Fruit fly (Drosophila melanogaster) whole organism, embryonic: ENCODE data around the gene CG18788.

Source experiments
- CG1024 ChIP-seq: fragments of 200-800 bp; sonication (Bioruptor generic); IDR thresholded peaks from 2 replicates; pipeline ENCODE4 v1.3.6; 2022; ENCODE audit warnings: missing biosample characterization, missing genetic modification characterization
- CG10267 ChIP-seq: fragments of 200-800 bp; sonication (Bioruptor generic); optimal IDR thresholded peaks from 2 replicates; lab custom pipeline; 2018; ENCODE audit warnings: missing biosample characterization, mild to moderate bottlenecking, missing genetic modification characterization, moderate library complexity
- CG10321 ChIP-seq: fragments of 200-800 bp; sonication (Bioruptor generic); IDR thresholded peaks from 2 replicates; pipeline ENCODE4 v1.3.6; 2022; ENCODE audit warnings: missing biosample characterization, missing genetic modification characterization
- CG10462 ChIP-seq: fragments of 200-800 bp; sonication (Bioruptor generic); optimal IDR thresholded peaks from 2 replicates; lab custom pipeline; 2016; ENCODE audit warnings: missing biosample characterization, missing genetic modification characterization
- CG10979 ChIP-seq: fragments of 200-800 bp; sonication (Bioruptor generic); optimal IDR thresholded peaks from 2 replicates; lab custom pipeline; 2018; ENCODE audit warnings: missing biosample characterization, mild to moderate bottlenecking, missing genetic modification characterization, moderate library complexity
- CG11723 ChIP-seq: fragments of 200-800 bp; sonication (Bioruptor generic); optimal IDR thresholded peaks from 2 replicates; lab custom pipeline; 2017; ENCODE audit warnings: missing biosample characterization, mild to moderate bottlenecking, missing genetic modification characterization
- CG12299 ChIP-seq: fragments of 200-800 bp; sonication (Bioruptor generic); optimal IDR thresholded peaks from 2 replicates; lab custom pipeline; 2018; ENCODE audit warnings: missing biosample characterization, mild to moderate bottlenecking, missing genetic modification characterization
- CG13287 ChIP-seq: fragments of 200-800 bp; sonication (Bioruptor generic); IDR thresholded peaks from 2 replicates; pipeline ENCODE4 v1.3.6; 2022; ENCODE audit warnings: missing biosample characterization, missing genetic modification characterization; ENCODE audit not compliant: partially characterized antibody
- CG15269 ChIP-seq: fragments of 200-800 bp; sonication (Bioruptor generic); optimal IDR thresholded peaks from 2 replicates; lab custom pipeline; 2018; ENCODE audit warnings: missing biosample characterization, mild to moderate bottlenecking, missing genetic modification characterization, moderate library complexity
- CG16863 ChIP-seq: fragments of 200-800 bp; sonication (Bioruptor generic); optimal IDR thresholded peaks from 3 replicates; lab custom pipeline; 2016; ENCODE audit warnings: missing biosample characterization, missing genetic modification characterization
- CG17359 ChIP-seq: fragments of 200-800 bp; sonication (Bioruptor generic); optimal IDR thresholded peaks from 3 replicates; lab custom pipeline; 2018; ENCODE audit warnings: missing biosample characterization, mild to moderate bottlenecking, missing genetic modification characterization, moderate library complexity
- CG2199 ChIP-seq: fragments of 200-800 bp; sonication (Bioruptor generic); IDR thresholded peaks from 3 replicates; pipeline ENCODE4 v1.3.6; 2022; ENCODE audit warnings: missing biosample characterization, missing genetic modification characterization
- CG2712 ChIP-seq: fragments of 200-800 bp; optimal IDR thresholded peaks from 3 replicates; lab custom pipeline; 2019; ENCODE audit warnings: missing biosample characterization, mild to moderate bottlenecking, missing genetic modification characterization, moderate library complexity
- CG3163 ChIP-seq: fragments of 200-800 bp; sonication (Bioruptor generic); optimal IDR thresholded peaks from 3 replicates; lab custom pipeline; 2016; ENCODE audit warnings: missing biosample characterization, missing genetic modification characterization
- CG4854 ChIP-seq: fragments of 200-800 bp; sonication (Bioruptor generic); optimal IDR thresholded peaks from 2 replicates; lab custom pipeline; 2016; ENCODE audit warnings: missing biosample characterization, missing genetic modification characterization, inconsistent platforms
- CG5180 ChIP-seq: fragments of 200-800 bp; sonication (Bioruptor generic); optimal IDR thresholded peaks from 3 replicates; lab custom pipeline; 2017; ENCODE audit warnings: missing biosample characterization, missing genetic modification characterization, mild to moderate bottlenecking, moderate library complexity, missing genetic modification reagents
- CG5245 ChIP-seq: fragments of 200-800 bp; sonication (Bioruptor generic); optimal IDR thresholded peaks from 3 replicates; lab custom pipeline; 2016; ENCODE audit warnings: missing biosample characterization, missing genetic modification characterization
- CG6854 ChIP-seq: fragments of 200-800 bp; sonication (Bioruptor generic); optimal IDR thresholded peaks from 3 replicates; lab custom pipeline; 2017; ENCODE audit warnings: missing biosample characterization, mild to moderate bottlenecking, missing genetic modification characterization
- CG8290 ChIP-seq, 3 experiments: fragments of 200-800 bp; sonication (Bioruptor generic); optimal IDR thresholded peaks; 2 replicates each; lab custom pipeline; 2016 to 2019; ENCODE audit warnings: missing biosample characterization in 3 of 3, missing genetic modification characterization in 3 of 3, mild to moderate bottlenecking in 2 of 3, moderate library complexity in 1 of 3
- CG9437 ChIP-seq: fragments of 200-800 bp; sonication (Bioruptor generic); optimal IDR thresholded peaks from 2 replicates; lab custom pipeline; 2018; ENCODE audit warnings: missing biosample characterization, mild to moderate bottlenecking, missing genetic modification characterization
- Dek ChIP-seq: fragments of 200-800 bp; sonication (Bioruptor generic); optimal IDR thresholded peaks from 3 replicates; lab custom pipeline; 2019; ENCODE audit warnings: missing biosample characterization, mild to moderate bottlenecking, missing genetic modification characterization, moderate library complexity
- ERR ChIP-seq: fragments of 200-800 bp; sonication (Bioruptor generic); optimal IDR thresholded peaks from 2 replicates; lab custom pipeline; 2016; ENCODE audit warnings: missing biosample characterization, missing genetic modification characterization
- Elba2 ChIP-seq: fragments of 200-800 bp; sonication (Bioruptor generic); optimal IDR thresholded peaks from 3 replicates; lab custom pipeline; 2016; ENCODE audit warnings: missing biosample characterization, missing genetic modification characterization
- Fer1 ChIP-seq: fragments of 200-800 bp; sonication (Bioruptor generic); optimal IDR thresholded peaks from 2 replicates; lab custom pipeline; 2017; ENCODE audit warnings: missing biosample characterization, mild to moderate bottlenecking, missing genetic modification characterization
- Kr ChIP-seq: fragments of 200-800 bp; sonication (Bioruptor generic); optimal IDR thresholded peaks from 2 replicates; lab custom pipeline; 2017; ENCODE audit warnings: missing biosample characterization, mild to moderate bottlenecking, missing genetic modification characterization
- MESR4 ChIP-seq: fragments of 200-800 bp; sonication (Bioruptor generic); optimal IDR thresholded peaks from 2 replicates; lab custom pipeline; 2018; ENCODE audit warnings: missing biosample characterization, mild to moderate bottlenecking, missing genetic modification characterization, moderate library complexity
- Med ChIP-seq: fragments of 200-800 bp; sonication (Bioruptor generic); peaks from one replicate; lab custom pipeline; 2016; ENCODE audit warnings: missing biosample characterization, missing genetic modification characterization, mild to moderate bottlenecking, inconsistent platforms, moderate library complexity
- NfI ChIP-seq: fragments of 200-800 bp; sonication (Bioruptor generic); optimal IDR thresholded peaks from 3 replicates; lab custom pipeline; 2018; ENCODE audit warnings: missing biosample characterization, mild to moderate bottlenecking, missing genetic modification characterization, moderate library complexity
- Pdp1 ChIP-seq, 2 experiments: fragments of 200-800 bp; sonication (Bioruptor generic); optimal IDR thresholded peaks; 3 replicates each; lab custom pipeline; 2016; ENCODE audit warnings: missing biosample characterization in 2 of 2, missing genetic modification characterization in 2 of 2, mild to moderate bottlenecking in 1 of 2, moderate library complexity in 1 of 2
- Ptx1 ChIP-seq: fragments of 200-800 bp; sonication (Bioruptor generic); IDR thresholded peaks from 2 replicates; pipeline ENCODE4 v1.3.6; 2022; ENCODE audit warnings: missing biosample characterization, missing genetic modification characterization
- crp ChIP-seq, 2 experiments: fragments of 200-800 bp; sonication (Bioruptor generic); optimal IDR thresholded peaks; 2 replicates in 1 of 2; 3 replicates in 1 of 2; lab custom pipeline; 2017; ENCODE audit warnings: missing biosample characterization in 2 of 2, missing genetic modification characterization in 2 of 2, mild to moderate bottlenecking in 1 of 2, moderate library complexity in 1 of 2
- danr ChIP-seq: fragments of 200-800 bp; sonication (Bioruptor generic); IDR thresholded peaks from 2 replicates; pipeline ENCODE4 v1.3.6; 2022; ENCODE audit warnings: missing biosample characterization, missing genetic modification characterization
- disco-r ChIP-seq: fragments of 200-800 bp; sonication (Bioruptor generic); optimal IDR thresholded peaks from 2 replicates; lab custom pipeline; 2016; ENCODE audit warnings: missing biosample characterization, missing genetic modification characterization
- eve ChIP-seq, 2 experiments: fragments of >200 bp; optimal IDR thresholded peaks; 2 replicates each; lab custom pipeline; 2017; ENCODE audit warnings: missing biosample characterization in 2 of 2, missing genetic modification characterization in 2 of 2
- exex ChIP-seq: fragments of 200-800 bp; sonication (Bioruptor generic); optimal IDR thresholded peaks from 4 replicates; lab custom pipeline; 2018; ENCODE audit warnings: missing biosample characterization, mild to moderate bottlenecking, missing genetic modification characterization, moderate library complexity
- gce ChIP-seq: fragments of 200-800 bp; sonication (Bioruptor generic); IDR thresholded peaks from 3 replicates; pipeline ENCODE4 v1.3.6; 2022; ENCODE audit warnings: missing biosample characterization, missing genetic modification characterization
- grau ChIP-seq: fragments of 200-800 bp; optimal IDR thresholded peaks from 3 replicates; lab custom pipeline; 2019; ENCODE audit warnings: missing biosample characterization, mild to moderate bottlenecking, missing genetic modification characterization, moderate library complexity
- gsb ChIP-seq: fragments of 200-800 bp; sonication (Bioruptor generic); IDR thresholded peaks from 2 replicates; pipeline ENCODE4 v1.3.6; 2022; ENCODE audit warnings: missing biosample characterization, missing genetic modification characterization
- h ChIP-seq: fragments of >200 bp; optimal IDR thresholded peaks from 2 replicates; lab custom pipeline; 2017
- lilli ChIP-seq: fragments of 200-800 bp; sonication (Bioruptor generic); optimal IDR thresholded peaks from 3 replicates; lab custom pipeline; 2016; ENCODE audit warnings: missing biosample characterization, missing genetic modification characterization
- onecut ChIP-seq: fragments of 200-800 bp; sonication (Bioruptor generic); IDR thresholded peaks from 2 replicates; pipeline ENCODE4 v1.3.6; 2022; ENCODE audit warnings: missing biosample characterization, missing genetic modification characterization
- pzg ChIP-seq: fragments of 200-800 bp; sonication (Bioruptor generic); optimal IDR thresholded peaks from 3 replicates; lab custom pipeline; 2018; ENCODE audit warnings: missing biosample characterization, mild to moderate bottlenecking, missing genetic modification characterization, moderate library complexity
- ranshi ChIP-seq: fragments of 200-800 bp; sonication (Bioruptor generic); IDR thresholded peaks from 2 replicates; pipeline ENCODE4 v1.3.6; 2022; ENCODE audit warnings: missing biosample characterization, missing genetic modification characterization
- tap ChIP-seq: fragments of 200-800 bp; optimal IDR thresholded peaks from 3 replicates; lab custom pipeline; 2019; ENCODE audit warnings: missing biosample characterization, mild to moderate bottlenecking, missing genetic modification characterization, moderate library complexity
- toy ChIP-seq: fragments of 200-800 bp; sonication (Bioruptor generic); IDR thresholded peaks from 2 replicates; pipeline ENCODE4 v1.3.6; 2022; ENCODE audit warnings: missing biosample characterization, missing genetic modification characterization
- ttk ChIP-seq: fragments of 200-800 bp; sonication (Bioruptor generic); IDR thresholded peaks from 2 replicates; pipeline ENCODE4 v2.1.2; 2022; ENCODE audit warnings: missing biosample characterization, missing genetic modification characterization
- tx ChIP-seq: fragments of 200-800 bp; sonication (Bioruptor generic); optimal IDR thresholded peaks from 2 replicates; lab custom pipeline; 2016; ENCODE audit warnings: missing biosample characterization, missing genetic modification characterization
- wek ChIP-seq: fragments of 200-800 bp; sonication (Bioruptor generic); optimal IDR thresholded peaks from 3 replicates; lab custom pipeline; 2018; ENCODE audit warnings: missing biosample characterization, mild to moderate bottlenecking, missing genetic modification characterization, moderate library complexity

CG18788 gene

DNA sequence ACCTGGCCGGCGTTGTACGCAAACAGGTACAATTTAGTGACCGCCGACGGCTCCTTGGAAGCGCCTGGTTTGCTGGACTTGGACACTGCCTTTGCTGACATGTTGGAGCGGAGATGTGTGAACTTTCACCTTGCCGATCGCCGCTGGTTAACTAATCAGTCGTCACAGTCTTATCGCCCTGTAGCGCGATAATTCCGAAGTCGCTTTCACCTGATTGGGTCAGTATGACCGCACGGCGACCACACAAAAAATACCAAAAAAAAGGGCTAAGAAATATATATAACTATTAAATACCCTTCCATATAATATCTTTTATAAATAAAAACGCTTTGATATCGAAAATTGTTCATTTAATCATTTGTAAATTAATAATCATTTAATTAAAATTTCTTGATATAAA, 31.9 kb upstream of the CG18788 start, which contains the start of gene Hacd1 (continued):
- TF ChIP-seq CG5180 (GFP tag; lab: Kevin White, UChicago) (no peak), CG10979 (tag; lab: Kevin White, UChicago) (no peak), Dek (no peak), Kr (GFP tag; lab: Kevin White, UChicago) (no peak), CG8290 (GFP tag; optimal IDR thresholded peaks at IDR 0.05; lab: Kevin White, UChicago) (no peak), CG8290 (tag; optimal IDR thresholded peaks at IDR 0.05; lab: Kevin White, UChicago) (peak in 1 of 2 experiments; percentile 14), Ptx1 (GFP tag; lab: Robert Waterston, UW) (no peak), CG2199 (GFP tag; lab: Robert Waterston, UW) (no peak), CG4854 (no peak), MESR4 (GFP tag; lab: Kevin White, UChicago) (peak; percentile 74), pzg (GFP tag; lab: Kevin White, UChicago) (peak; percentile 10), CG2712 (tag; lab: Kevin White, UChicago) (peak; percentile 12), CG10267 (tag; lab: Kevin White, UChicago) (no peak), ranshi (GFP tag; lab: Robert Waterston, UW) (no peak), eve (GFP tag; optimal IDR thresholded peaks at IDR 0.05; lab: Kevin White, UChicago) (no peak), CG16863 (GFP tag; lab: Kevin White, UChicago) (no peak), tap (tag; lab: Kevin White, UChicago) (no peak), CG6854 (GFP tag; lab: Kevin White, UChicago) (no peak), tx (GFP tag; lab: Kevin White, UChicago) (no peak), CG11723 (GFP tag; lab: Kevin White, UChicago) (no peak), CG13287 (GFP tag; lab: Robert Waterston, UW) (no peak), CG10462 (GFP tag; lab: Kevin White, UChicago) (no peak), danr (no peak), gce (GFP tag; lab: Robert Waterston, UW) (no peak), CG10321 (no peak), Med (GFP tag; lab: Kevin White, UChicago) (peak; percentile 64), CG5245 (GFP tag; lab: Kevin White, UChicago) (no peak), NfI (no peak), wek (GFP tag; lab: Kevin White, UChicago) (no peak)

- TF ChIP-seq lilli (peak; percentile 55), toy (GFP tag; lab: Robert Waterston, UW) (no peak), Fer1 (peak; percentile 92), grau (tag; lab: Kevin White, UChicago) (peak; percentile 47), Kr (GFP tag; lab: Kevin White, UChicago) (peak; percentile 13), exex (tag; lab: Kevin White, UChicago) (peak; percentile 93), Dek (peak; percentile 43), Elba2 (peak; percentile 16), CG1024 (GFP tag; lab: Robert Waterston, UW) (no peak), CG15269 (tag; lab: Kevin White, UChicago) (peak; percentile 66), CG17359 (tag; lab: Kevin White, UChicago) (peak; percentile 19), h (lab: Kevin White, UChicago) (peak; percentile 28), ERR (peak; percentile 37), gsb (GFP tag; lab: Robert Waterston, UW) (no peak), Pdp1 (GFP tag; optimal IDR thresholded peaks at IDR 0.05; lab: Kevin White, UChicago) (peak in 1 of 2 experiments; percentile 14), onecut (GFP tag; lab: Robert Waterston, UW) (peak; percentile 15; the same call in 1 of the 2 replicates), ttk (GFP tag; lab: Robert Waterston, UW) (no peak), CG9437 (GFP tag; lab: Kevin White, UChicago) (peak; percentile 32), CG3163 (GFP tag; lab: Kevin White, UChicago) (no peak), disco-r (GFP tag; lab: Kevin White, UChicago) (no peak), CG12299 (tag; lab: Kevin White, UChicago) (peak; percentile 27), crp (GFP tag; optimal IDR thresholded peaks at IDR 0.05; lab: Kevin White, UChicago) (peak in 1 of 2 experiments; percentile 58)
Observed at dm6 chr2L:12002922-12003791, 30.8 kb upstream of the CG18788 start.
